Fruit fly (Drosophila melanogaster) S2 (cell line): ENCODE results near the gene Gyc89Db.

Source experiments
- CG8478 ChIP-seq: fragments of >200 bp; optimal IDR thresholded peaks from 2 replicates; lab custom pipeline; 2018
- CTCF ChIP-seq, 2 experiments: fragments of >200 bp; optimal IDR thresholded peaks; 2 replicates each; lab custom pipeline; 2018

dm6 chr3R:16498859-16499258, 21.9 kb downstream of the Gyc89Db start, which contains the start of gene Gr89a:
- no peak for TF ChIP-seq CTCF (optimal IDR thresholded peaks at IDR 0.05; lab: Kevin White, UChicago)
- no peak for TF ChIP-seq CG8478 (lab: Kevin White, UChicago)
